Worm (Caenorhabditis elegans) whole organism, L3 larva: ENCODE results near the gene ptr-25.

ENCODE experiments used
- R02D3.7 ChIP-seq: fragments of 150-350 bp; optimal IDR thresholded peaks from 2 replicates; lab custom pipeline; 2014; ENCODE audit warnings: missing biosample characterization, missing genetic modification characterization
- ZK546.5 ChIP-seq: sonication (generic microtip); optimal IDR thresholded peaks from 2 replicates; lab custom pipeline; 2017; ENCODE audit warnings: missing biosample characterization, missing genetic modification characterization
- ceh-82 ChIP-seq: fragments of 150-350 bp; optimal IDR thresholded peaks from 2 replicates; lab custom pipeline; 2014; ENCODE audit warnings: missing biosample characterization, missing genetic modification characterization
- daf-12 ChIP-seq: fragments of 150-350 bp; optimal IDR thresholded peaks from 2 replicates; lab custom pipeline; 2014; ENCODE audit warnings: missing biosample characterization, missing genetic modification reagents, missing genetic modification characterization
- egl-27 ChIP-seq: sonication (generic microtip); optimal IDR thresholded peaks from 4 replicates; lab custom pipeline; 2017; ENCODE audit warnings: missing biosample characterization, missing genetic modification reagents, missing genetic modification characterization
- egl-5 ChIP-seq: fragments of 150-350 bp; optimal IDR thresholded peaks from 2 replicates; lab custom pipeline; 2017; ENCODE audit warnings: missing biosample characterization, missing genetic modification reagents, missing genetic modification characterization, inconsistent platforms
- elt-1 ChIP-seq: fragments of 150-350 bp; optimal IDR thresholded peaks from 2 replicates; lab custom pipeline; 2014; ENCODE audit warnings: missing biosample characterization, missing genetic modification characterization
- elt-2 ChIP-seq: sonication (generic microtip); optimal IDR thresholded peaks from 2 replicates; lab custom pipeline; 2016; ENCODE audit warnings: missing genetic modification reagents, mild to moderate bottlenecking, missing genetic modification characterization, missing compliant biosample characterization
- eor-1 ChIP-seq, 2 experiments: fragments of 150-350 bp; optimal IDR thresholded peaks; 2 replicates each; lab custom pipeline; 2014 to 2018; ENCODE audit warnings: missing biosample characterization in 2 of 2, missing genetic modification characterization in 2 of 2
- fkh-10 ChIP-seq: sonication (generic microtip); optimal IDR thresholded peaks from 2 replicates; lab custom pipeline; 2017; ENCODE audit warnings: missing biosample characterization, missing genetic modification reagents, missing genetic modification characterization
- fos-1 ChIP-seq: fragments of 150-350 bp; optimal IDR thresholded peaks from 2 replicates; lab custom pipeline; 2014; ENCODE audit warnings: missing biosample characterization, missing genetic modification characterization
- hmg-11 ChIP-seq: sonication (generic microtip); optimal IDR thresholded peaks from 2 replicates; lab custom pipeline; 2016; ENCODE audit warnings: missing genetic modification characterization, missing compliant biosample characterization
- jun-1 ChIP-seq: fragments of 150-350 bp; optimal IDR thresholded peaks from 2 replicates; lab custom pipeline; 2014; ENCODE audit warnings: missing biosample characterization, missing genetic modification reagents, missing genetic modification characterization
- lin-15B ChIP-seq: fragments of 150-350 bp; optimal IDR thresholded peaks from 2 replicates; lab custom pipeline; 2014; ENCODE audit warnings: missing biosample characterization, missing genetic modification characterization
- lin-39 ChIP-seq: fragments of 150-350 bp; optimal IDR thresholded peaks from 2 replicates; lab custom pipeline; 2018; ENCODE audit warnings: missing biosample characterization, missing genetic modification reagents, missing genetic modification characterization
- lsy-12 ChIP-seq: sonication (generic microtip); optimal IDR thresholded peaks from 2 replicates; lab custom pipeline; 2016; ENCODE audit warnings: mild to moderate bottlenecking, missing genetic modification characterization, missing compliant biosample characterization
- mdl-1 ChIP-seq: fragments of 150-350 bp; optimal IDR thresholded peaks from 2 replicates; lab custom pipeline; 2014; ENCODE audit warnings: missing biosample characterization, missing genetic modification characterization
- mml-1 ChIP-seq: fragments of 150-350 bp; sonication (generic microtip); optimal IDR thresholded peaks from 3 replicates; lab custom pipeline; 2014; ENCODE audit warnings: missing biosample characterization, missing genetic modification characterization
- nfya-1 ChIP-seq: sonication (generic microtip); optimal IDR thresholded peaks from 2 replicates; lab custom pipeline; 2017; ENCODE audit warnings: missing genetic modification characterization, mild to moderate bottlenecking, missing compliant biosample characterization, antibody characterized with exemption, moderate library complexity; ENCODE audit not compliant: insufficient read depth
- nhr-12 ChIP-seq: fragments of 150-350 bp; optimal IDR thresholded peaks from 2 replicates; lab custom pipeline; 2014; ENCODE audit warnings: missing biosample characterization, missing genetic modification characterization
- nhr-23 ChIP-seq: fragments of 150-350 bp; optimal IDR thresholded peaks from 2 replicates; lab custom pipeline; 2014; ENCODE audit warnings: missing biosample characterization, missing genetic modification reagents, missing genetic modification characterization
- nhr-25 ChIP-seq: sonication (generic microtip); optimal IDR thresholded peaks from 2 replicates; lab custom pipeline; 2017; ENCODE audit warnings: missing biosample characterization, missing genetic modification characterization
- nhr-28 ChIP-seq: fragments of 150-350 bp; optimal IDR thresholded peaks from 2 replicates; lab custom pipeline; 2014; ENCODE audit warnings: missing biosample characterization, missing genetic modification characterization
- nhr-43 ChIP-seq: sonication (generic microtip); optimal IDR thresholded peaks from 2 replicates; lab custom pipeline; 2016; ENCODE audit warnings: mild to moderate bottlenecking, missing genetic modification characterization, missing compliant biosample characterization; ENCODE audit not compliant: poor library complexity, severe bottlenecking
- nhr-67 ChIP-seq: fragments of 150-350 bp; optimal IDR thresholded peaks from 2 replicates; lab custom pipeline; 2014; ENCODE audit warnings: missing biosample characterization, missing genetic modification characterization
- nhr-76 ChIP-seq: fragments of 150-350 bp; sonication (generic microtip); optimal IDR thresholded peaks from 5 replicates; lab custom pipeline; 2014; ENCODE audit warnings: missing biosample characterization, missing genetic modification characterization
- nhr-77 ChIP-seq: fragments of 150-350 bp; optimal IDR thresholded peaks from 2 replicates; lab custom pipeline; 2014; ENCODE audit warnings: missing biosample characterization, missing genetic modification characterization
- pha-4 ChIP-seq: fragments of 150-350 bp; optimal IDR thresholded peaks from 2 replicates; lab custom pipeline; 2014; ENCODE audit warnings: missing biosample characterization, missing genetic modification reagents, missing genetic modification characterization
- pqm-1 ChIP-seq: fragments of 150-350 bp; optimal IDR thresholded peaks from 2 replicates; lab custom pipeline; 2017; ENCODE audit warnings: missing biosample characterization, missing genetic modification characterization, inconsistent platforms
- skn-1 ChIP-seq: fragments of 150-350 bp; optimal IDR thresholded peaks from 2 replicates; lab custom pipeline; 2014; ENCODE audit warnings: missing biosample characterization, missing genetic modification characterization
- snpc-4 ChIP-seq: fragments of 150-350 bp; optimal IDR thresholded peaks from 2 replicates; lab custom pipeline; 2014; ENCODE audit warnings: missing biosample characterization, missing genetic modification characterization
- unc-62 ChIP-seq: fragments of 150-350 bp; sonication (generic microtip); optimal IDR thresholded peaks from 4 replicates; lab custom pipeline; 2014; ENCODE audit warnings: missing biosample characterization, missing genetic modification reagents, missing genetic modification characterization

ptr-25 gene

DNA sequence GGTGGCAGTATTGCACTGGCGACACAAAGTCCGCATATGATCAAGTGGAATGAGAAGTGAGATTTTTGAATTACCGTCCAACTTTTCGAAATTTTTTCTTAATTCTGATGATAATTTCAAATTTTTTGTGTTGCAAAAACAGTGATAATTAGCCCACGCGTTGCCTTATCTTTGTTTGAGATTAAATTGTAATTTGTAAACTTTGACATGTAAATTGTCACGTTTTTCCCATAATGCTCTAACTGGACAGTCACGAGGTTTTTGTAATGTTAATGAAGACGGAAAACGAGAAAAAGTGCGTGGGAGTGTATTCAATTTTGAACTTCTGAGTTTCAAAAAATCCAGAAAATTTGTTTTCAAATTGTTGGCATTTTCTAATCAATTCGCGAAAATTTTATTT, 6.4 kb upstream of the ptr-25 start:
- TF ChIP-seq elt-1 (no peak), mml-1 (tag; lab: Kevin White, UChicago) (no peak), egl-27 (tag; lab: Kevin White, UChicago) (no peak), pqm-1 (tag; lab: Kevin White, UChicago) (peak; percentile 8), pha-4 (tag; lab: Kevin White, UChicago) (peak; percentile 30), lsy-12 (tag; lab: Kevin White, UChicago) (no peak), elt-2 (tag; lab: Kevin White, UChicago) (peak; percentile 61), ceh-82 (no peak)
- TF ChIP-seq, all 47 proteins: peak for 3

DNA sequence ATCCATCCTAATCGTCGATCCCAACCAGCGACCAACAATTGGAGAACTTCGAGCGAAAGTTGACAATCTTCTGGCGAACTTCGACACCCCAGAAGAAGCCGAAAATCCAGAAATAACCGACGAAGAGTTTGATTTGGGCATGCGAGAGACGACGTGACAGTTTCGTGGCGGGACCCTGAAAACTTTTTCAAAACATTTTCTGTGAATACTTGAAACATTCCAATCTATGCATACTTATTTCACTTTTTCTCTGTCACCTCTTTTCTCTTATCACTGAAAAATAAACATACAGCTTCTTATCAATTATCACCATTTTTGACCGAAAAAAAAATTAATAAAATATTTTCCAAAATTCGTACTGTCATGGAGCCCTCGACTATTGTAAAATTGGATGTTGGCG, 5.9 kb upstream of the ptr-25 start, which contains the start of gene D2045.8:
TSS of gene D2045.8 (plus strand) at position 301 of the 400 bp plus-strand sequence.
- no peak for TF ChIP-seq nhr-43 (tag; lab: Kevin White, UChicago)
- peak; percentile 26 for TF ChIP-seq skn-1
- peak; percentile 36 for TF ChIP-seq elt-2 (tag; lab: Kevin White, UChicago)
- no peak for TF ChIP-seq egl-27 (tag; lab: Kevin White, UChicago)
- TF ChIP-seq pqm-1 (tag; lab: Kevin White, UChicago), result peak; percentile 14
- TF ChIP-seq fkh-10 (GFP tag; lab: Kevin White, UChicago), result no peak
- TF ChIP-seq nhr-12, result no peak
- TF ChIP-seq nhr-76 (tag; lab: Kevin White, UChicago), result no peak
- TF ChIP-seq, all 47 proteins: peak for 3

DNA sequence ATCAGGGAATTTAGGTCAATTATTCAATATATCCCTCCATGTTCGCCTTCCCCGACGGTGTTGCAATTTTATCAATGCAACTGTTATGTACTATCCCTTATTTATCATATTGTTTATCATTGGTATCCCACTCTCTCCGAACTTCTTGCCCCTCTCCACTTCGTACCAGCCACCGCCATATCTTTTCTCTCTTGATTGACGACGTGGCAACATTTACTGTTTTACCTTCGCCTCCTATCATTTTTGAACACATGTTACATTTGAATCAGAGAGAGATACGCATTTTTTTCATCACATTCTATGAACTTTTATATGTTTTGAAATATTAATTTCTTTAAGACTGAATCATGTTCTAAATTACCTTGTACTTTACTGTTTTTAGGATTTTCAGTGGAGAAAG, 1.5 kb upstream of the ptr-25 start:
- TF ChIP-seq nhr-28, result no peak
- TF ChIP-seq mml-1 (tag; lab: Kevin White, UChicago), result no peak
- no peak for TF ChIP-seq nhr-43 (tag; lab: Kevin White, UChicago)
- no peak for TF ChIP-seq fkh-10 (GFP tag; lab: Kevin White, UChicago)
- TF ChIP-seq nhr-77, result no peak
- peak; percentile 39 for TF ChIP-seq nhr-23 (tag; lab: Kevin White, UChicago)
- TF ChIP-seq nhr-12, result no peak
- TF ChIP-seq ZK546.5, result no peak
- TF ChIP-seq, all 47 proteins: peak for 1

DNA sequence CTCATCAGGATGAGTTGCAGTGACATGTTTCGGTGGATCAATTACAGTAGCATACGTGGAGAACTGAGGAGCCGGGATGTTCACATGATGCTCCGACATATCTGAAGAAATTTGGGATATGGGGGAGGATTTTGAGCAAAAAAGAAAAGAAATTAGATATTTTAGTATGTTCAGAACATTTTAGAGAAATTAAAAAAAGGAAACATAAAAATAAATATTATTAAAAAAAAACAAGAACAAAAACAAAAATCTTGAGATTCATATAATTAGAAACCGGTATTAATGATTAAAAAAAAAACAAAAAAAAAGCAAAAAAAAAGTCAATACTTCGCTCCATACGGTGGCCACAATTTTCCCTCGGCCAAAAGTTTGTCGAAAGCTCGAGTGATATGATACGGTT, 15.8 kb downstream of the ptr-25 start, which contains the start of gene rab-33:
TSS of gene rab-33 (minus strand) at position 101 of the 400 bp plus-strand sequence.
- TF ChIP-seq nhr-23 (tag; lab: Kevin White, UChicago), result no peak
- no peak for TF ChIP-seq egl-5 (tag; lab: Kevin White, UChicago)
- no peak for TF ChIP-seq nhr-25 (tag; lab: Kevin White, UChicago)
- no peak for TF ChIP-seq ceh-82
- TF ChIP-seq nhr-76 (tag; lab: Kevin White, UChicago), result no peak
- no peak for TF ChIP-seq nhr-67 (tag; lab: Kevin White, UChicago)
- no peak for TF ChIP-seq daf-12

DNA sequence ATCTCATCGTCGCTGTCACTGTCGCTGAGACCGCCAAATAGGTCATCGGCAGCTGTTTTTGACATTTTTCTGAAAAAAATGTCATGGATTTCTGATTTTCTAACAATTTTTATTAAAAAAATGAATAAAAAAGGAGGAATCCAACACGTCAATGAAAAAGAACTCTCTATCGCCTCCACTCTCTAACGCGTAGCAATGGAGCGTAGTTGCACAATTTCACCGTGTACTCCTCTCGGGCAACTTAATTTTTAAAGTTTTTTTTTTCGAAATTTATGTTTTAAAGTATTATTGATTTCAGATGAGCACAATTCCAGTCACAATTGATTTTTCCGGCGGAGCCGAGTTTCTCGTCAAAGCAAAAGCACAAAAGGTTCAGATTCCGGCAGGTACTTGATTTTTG, 17.3 kb downstream of the ptr-25 start, which contains the start of the genes taf-11.3 and urm-1:
TSS of gene taf-11.3 (minus strand) at position 69 of the 400 bp plus-strand sequence.
TSS of gene urm-1 (plus strand) at position 299 of the 400 bp plus-strand sequence.
- TF ChIP-seq unc-62 (GFP tag; lab: Kevin White, UChicago) (no peak), nhr-12 (no peak), elt-1 (no peak), nhr-25 (tag; lab: Kevin White, UChicago) (peak; percentile 35), lin-15B (tag; lab: Kevin White, UChicago) (peak; percentile 93), lin-39 (peak; percentile 24), jun-1 (tag; lab: Kevin White, UChicago) (peak; percentile 13), eor-1 (tag; optimal IDR thresholded peaks at IDR 0.05; lab: Kevin White, UChicago) (no peak), pha-4 (tag; lab: Kevin White, UChicago) (peak; percentile 90), nhr-23 (tag; lab: Kevin White, UChicago) (peak; percentile 89), snpc-4 (tag; lab: Kevin White, UChicago) (peak; percentile 88), hmg-11 (tag; lab: Kevin White, UChicago) (peak; percentile 67), nfya-1 (tag; lab: Kevin White, UChicago) (peak; percentile 85), mdl-1 (tag; lab: Kevin White, UChicago) (no peak), fkh-10 (GFP tag; lab: Kevin White, UChicago) (no peak), elt-2 (tag; lab: Kevin White, UChicago) (peak; percentile 21), nhr-43 (tag; lab: Kevin White, UChicago) (peak; percentile 61), fos-1 (tag; lab: Kevin White, UChicago) (no peak), nhr-67 (tag; lab: Kevin White, UChicago) (no peak), egl-5 (tag; lab: Kevin White, UChicago) (no peak), R02D3.7 (tag; lab: Kevin White, UChicago) (peak; percentile 56)
